Fruit fly (Drosophila melanogaster): ENCODE data around the gene Mur29B.

The Mur29B gene

DNA sequence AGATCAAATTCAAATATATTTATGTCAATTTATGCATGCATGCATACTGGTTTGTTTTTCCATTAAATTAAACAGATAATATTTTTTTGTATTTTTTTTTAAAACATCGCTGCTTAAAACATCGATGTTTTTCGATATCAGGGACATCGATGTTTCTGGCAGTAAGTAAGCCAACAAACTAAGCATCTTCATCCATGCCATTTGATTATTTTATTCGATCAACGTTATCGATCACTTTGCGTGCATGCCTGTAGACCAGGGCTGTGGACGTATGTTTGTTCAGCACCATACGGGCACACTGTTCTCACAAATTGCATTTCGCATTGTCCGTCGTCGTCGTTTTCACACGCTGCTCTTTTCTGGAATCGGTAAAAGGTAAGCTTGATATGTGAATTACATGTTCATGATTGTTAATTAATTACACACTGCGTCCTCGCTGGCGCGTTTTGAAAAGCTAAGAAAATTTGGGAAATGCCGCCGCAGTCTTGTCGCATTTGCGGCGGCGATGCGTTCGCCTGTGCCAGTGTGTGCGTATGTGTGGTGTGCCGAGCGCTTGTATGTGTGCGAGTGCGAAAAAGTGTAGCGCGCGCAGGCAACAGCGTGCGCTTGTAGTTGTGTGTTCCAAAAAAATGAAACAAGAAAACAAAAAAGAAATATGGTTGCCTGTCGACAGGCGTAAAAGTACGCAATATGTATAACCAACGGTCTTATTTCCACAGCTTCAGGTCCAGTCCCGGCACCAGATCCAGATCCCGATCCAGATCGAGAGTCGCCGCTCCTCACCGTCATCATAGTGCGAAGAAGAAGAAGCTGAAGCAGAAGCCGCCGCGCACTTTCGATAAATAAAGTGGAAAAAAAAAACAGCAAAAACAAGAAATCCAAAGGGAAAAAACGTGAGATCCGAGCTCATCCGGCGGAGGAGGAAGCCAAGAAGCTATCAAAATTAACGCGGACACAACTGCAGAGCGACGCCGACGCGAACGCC, 51.6 kb downstream of the Mur29B start, which contains the start of gene emb (continued):
- TF ChIP-seq hth (optimal IDR thresholded peaks at IDR 0.05) (no peak), lmd (GFP tag; IDR thresholded peaks at IDR 0.05) (peak; percentile 21; the same call in 1 of the 2 replicates), CG17829 (tag; optimal IDR thresholded peaks at IDR 0.05) (peak; percentile 71), oc (tag; optimal IDR thresholded peaks at IDR 0.05) (no peak), hb (GFP tag; IDR thresholded peaks at IDR 0.05; ENCODE audit: partially characterized antibody) (peak; percentile 99), shn (GFP tag; optimal IDR thresholded peaks at IDR 0.05) (peak; percentile 46), Med (GFP tag) (peak; percentile 93), z (GFP tag; IDR thresholded peaks at IDR 0.05) (no peak), HLHmδ (GFP tag; optimal IDR thresholded peaks at IDR 0.05) (peak; percentile 12), CG10147 (GFP tag; optimal IDR thresholded peaks at IDR 0.05) (no peak), croc (GFP tag; conservative IDR thresholded peaks at IDR 0.05) (no peak), sim (GFP tag; IDR thresholded peaks at IDR 0.05) (no peak), fd3F (GFP tag; optimal IDR thresholded peaks at IDR 0.05) (no peak), nmo (GFP tag; optimal IDR thresholded peaks at IDR 0.05) (peak; percentile 77), CG7372 (GFP tag; IDR thresholded peaks at IDR 0.05) (no peak), scrt (GFP tag; optimal IDR thresholded peaks at IDR 0.05) (no peak), gt (GFP tag; IDR thresholded peaks at IDR 0.05) (no peak), CG15479 (GFP tag; optimal IDR thresholded peaks at IDR 0.05) (no peak), CG12391 (tag; optimal IDR thresholded peaks at IDR 0.05) (peak; percentile 80), pan (optimal IDR thresholded peaks at IDR 0.05) (no peak), pan (GFP tag; optimal IDR thresholded peaks at IDR 0.05 in 1 of 2, IDR thresholded peaks at IDR 0.05 in 1 of 2) (peak in 1 of 2 experiments; percentile 42), CG5953 (GFP tag; IDR thresholded peaks at IDR 0.05) (no peak), ham (GFP tag; IDR thresholded peaks at IDR 0.05) (no peak), pita (GFP tag; optimal IDR thresholded peaks at IDR 0.05) (no peak), MTF-1 (GFP tag; optimal IDR thresholded peaks at IDR 0.05; ENCODE audit: borderline replicate concordance) (no peak), CG13287 (GFP tag; IDR thresholded peaks at IDR 0.05; ENCODE audit: partially characterized antibody) (peak; percentile 93), CG16815 (GFP tag; optimal IDR thresholded peaks at IDR 0.05) (no peak), ac (GFP tag; optimal IDR thresholded peaks at IDR 0.05) (no peak), Hr3 (GFP tag; optimal IDR thresholded peaks at IDR 0.05) (peak; percentile 43), Hmr (GFP tag; optimal IDR thresholded peaks at IDR 0.05) (peak; percentile 80), chm (GFP tag; IDR thresholded peaks at IDR 0.05) (peak; percentile 17; the same call in 1 of the 2 replicates), CG17568 (GFP tag; optimal IDR thresholded peaks at IDR 0.05) (no peak), CG7963 (GFP tag; IDR thresholded peaks at IDR 0.05; ENCODE audit: partially characterized antibody) (peak; percentile 99), CG13123 (GFP tag; optimal IDR thresholded peaks at IDR 0.05) (no peak), CG9215 (GFP tag; IDR thresholded peaks at IDR 0.05) (peak; percentile 17; the same call in 1 of the 2 replicates), az2 (GFP tag; optimal IDR thresholded peaks at IDR 0.05) (peak; percentile 51), Sry-δ (GFP tag; optimal IDR thresholded peaks at IDR 0.05) (peak; percentile 89), tin (GFP tag; optimal IDR thresholded peaks at IDR 0.05) (peak; percentile 34), Ptx1 (GFP tag; IDR thresholded peaks at IDR 0.05) (0 out of 2 replicates have a peak, but pooled peaks have one; percentile 2), CG10565 (GFP tag; optimal IDR thresholded peaks at IDR 0.05) (no peak), bbx (GFP tag; IDR thresholded peaks at IDR 0.05; ENCODE audit: partially characterized antibody) (peak; percentile 96), CG30431 (GFP tag; optimal IDR thresholded peaks at IDR 0.05) (no peak), cato (GFP tag; optimal IDR thresholded peaks at IDR 0.05; ENCODE audit: borderline replicate concordance) (peak; percentile 13), CG17385 (GFP tag; optimal IDR thresholded peaks at IDR 0.05) (peak; percentile 85), Hr78 (GFP tag; optimal IDR thresholded peaks at IDR 0.05) (no peak), corto (GFP tag; optimal IDR thresholded peaks at IDR 0.05) (no peak), crol (GFP tag; IDR thresholded peaks at IDR 0.05) (no peak), Poxn (GFP tag; IDR thresholded peaks at IDR 0.05) (no peak)
